Fruit fly (Drosophila melanogaster): ENCODE results near the gene CG14073.

DNA sequence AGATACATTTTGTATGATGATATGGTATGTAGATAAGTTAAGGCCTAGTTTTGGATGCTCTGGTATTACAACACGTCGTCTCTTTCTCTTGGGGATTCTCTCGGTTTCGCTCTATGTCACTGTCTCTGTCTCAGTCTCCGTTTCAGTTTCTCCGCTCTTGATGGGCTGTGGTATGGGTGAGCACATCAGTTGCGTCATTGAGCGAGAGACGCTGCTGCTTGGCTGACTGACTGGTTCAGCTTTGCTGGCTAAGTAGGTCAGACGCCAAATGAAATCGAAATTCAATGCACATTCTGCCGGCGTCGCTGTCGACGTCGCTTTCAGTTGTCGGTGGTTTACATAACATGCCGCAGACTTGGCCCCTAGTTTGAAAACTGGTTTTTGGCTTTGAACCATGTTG lies 66.6 kb downstream of the CG14073 start:
- no peak for TF ChIP-seq pan (optimal IDR thresholded peaks at IDR 0.05)
- TF ChIP-seq usp (GFP tag; optimal IDR thresholded peaks at IDR 0.05) = no peak
- no peak for TF ChIP-seq CG8478 (optimal IDR thresholded peaks at IDR 0.05)
- TF ChIP-seq psq (optimal IDR thresholded peaks at IDR 0.05) = no peak

All from whole organism.